Fruit fly (Drosophila melanogaster) whole organism, adult: Measurements from ENCODE around the gene ouib.

ENCODE experiments used
- CG11617 ChIP-seq: fragments of 200-800 bp; sonication (Bioruptor generic); optimal IDR thresholded peaks from 2 replicates; lab custom pipeline; 2017; ENCODE audit warnings: mild to moderate bottlenecking, missing biosample characterization, missing genetic modification reagents, missing genetic modification characterization
- CG12768 ChIP-seq: fragments of 200-800 bp; sonication (Bioruptor generic); optimal IDR thresholded peaks from 2 replicates; lab custom pipeline; 2017; ENCODE audit warnings: missing biosample characterization, missing genetic modification characterization, mild to moderate bottlenecking, moderate library complexity, missing genetic modification reagents
- CG14711 ChIP-seq: fragments of 200-800 bp; sonication (Bioruptor generic); optimal IDR thresholded peaks from 2 replicates; lab custom pipeline; 2018; ENCODE audit warnings: missing biosample characterization, mild to moderate bottlenecking, missing genetic modification characterization, moderate library complexity
- CG1620 ChIP-seq: fragments of 200-800 bp; sonication (Bioruptor generic); optimal IDR thresholded peaks from 2 replicates; lab custom pipeline; 2016; ENCODE audit warnings: missing biosample characterization, missing genetic modification characterization
- CG33017 ChIP-seq: fragments of 200-800 bp; sonication (Bioruptor generic); optimal IDR thresholded peaks from 2 replicates; lab custom pipeline; 2018; ENCODE audit warnings: missing biosample characterization, mild to moderate bottlenecking, missing genetic modification characterization, moderate library complexity
- CG5204 ChIP-seq: fragments of 200-800 bp; sonication (Bioruptor generic); optimal IDR thresholded peaks from 2 replicates; lab custom pipeline; 2016; ENCODE audit warnings: missing biosample characterization, missing genetic modification characterization
- CG7045 ChIP-seq: fragments of 200-800 bp; sonication (Bioruptor generic); optimal IDR thresholded peaks from 2 replicates; lab custom pipeline; 2017; ENCODE audit warnings: missing biosample characterization, mild to moderate bottlenecking, missing genetic modification characterization
- CG7101 ChIP-seq: fragments of 200-800 bp; sonication (Bioruptor generic); optimal IDR thresholded peaks from 2 replicates; lab custom pipeline; 2018; ENCODE audit warnings: missing biosample characterization, mild to moderate bottlenecking, missing genetic modification characterization, moderate library complexity
- Clk ChIP-seq: fragments of 200-800 bp; sonication (Bioruptor generic); optimal IDR thresholded peaks from 2 replicates; lab custom pipeline; 2017; ENCODE audit warnings: missing biosample characterization, missing genetic modification characterization
- Crg-1 ChIP-seq: fragments of 200-800 bp; sonication (Bioruptor generic); optimal IDR thresholded peaks from 2 replicates; lab custom pipeline; 2016; ENCODE audit warnings: missing biosample characterization, missing genetic modification characterization
- Hr96 ChIP-seq: fragments of 200-800 bp; sonication (Bioruptor generic); optimal IDR thresholded peaks from 2 replicates; lab custom pipeline; 2016; ENCODE audit warnings: missing biosample characterization, missing genetic modification characterization
- Mnt ChIP-seq: fragments of 200-800 bp; sonication (Bioruptor generic); optimal IDR thresholded peaks from 2 replicates; lab custom pipeline; 2016; ENCODE audit warnings: missing biosample characterization, mild to moderate bottlenecking, missing genetic modification characterization
- bab1 ChIP-seq: fragments of 200-800 bp; sonication (Bioruptor generic); optimal IDR thresholded peaks from 3 replicates; lab custom pipeline; 2019; ENCODE audit warnings: missing biosample characterization, mild to moderate bottlenecking, missing genetic modification characterization, moderate library complexity
- cic ChIP-seq: fragments of 200-800 bp; sonication (Bioruptor generic); optimal IDR thresholded peaks from 2 replicates; lab custom pipeline; 2017; ENCODE audit warnings: missing biosample characterization, mild to moderate bottlenecking, missing genetic modification characterization, moderate library complexity
- cnc ChIP-seq, 2 experiments: fragments of >200 bp; optimal IDR thresholded peaks; 2 replicates each; lab custom pipeline; 2017
- kay ChIP-seq: fragments of 200-800 bp; sonication (Bioruptor generic); peaks from one replicate; lab custom pipeline; 2016; ENCODE audit warnings: missing biosample characterization, missing genetic modification characterization, borderline replicate concordance
- ovo ChIP-seq: fragments of 200-800 bp; sonication (Bioruptor generic); optimal IDR thresholded peaks from 2 replicates; lab custom pipeline; 2016; ENCODE audit warnings: missing biosample characterization, missing genetic modification characterization
- pad ChIP-seq: fragments of 200-800 bp; sonication (Bioruptor generic); optimal IDR thresholded peaks from 3 replicates; lab custom pipeline; 2017; ENCODE audit warnings: missing biosample characterization, missing genetic modification characterization, mild to moderate bottlenecking, moderate library complexity, missing genetic modification reagents
- tj ChIP-seq: fragments of 200-800 bp; sonication (Bioruptor generic); optimal IDR thresholded peaks from 3 replicates; lab custom pipeline; 2017; ENCODE audit warnings: missing biosample characterization, mild to moderate bottlenecking, missing genetic modification characterization, moderate library complexity
- toe ChIP-seq: fragments of 200-800 bp; sonication (Bioruptor generic); optimal IDR thresholded peaks from 2 replicates; lab custom pipeline; 2016; ENCODE audit warnings: missing biosample characterization, missing genetic modification characterization

Gene ouib

DNA sequence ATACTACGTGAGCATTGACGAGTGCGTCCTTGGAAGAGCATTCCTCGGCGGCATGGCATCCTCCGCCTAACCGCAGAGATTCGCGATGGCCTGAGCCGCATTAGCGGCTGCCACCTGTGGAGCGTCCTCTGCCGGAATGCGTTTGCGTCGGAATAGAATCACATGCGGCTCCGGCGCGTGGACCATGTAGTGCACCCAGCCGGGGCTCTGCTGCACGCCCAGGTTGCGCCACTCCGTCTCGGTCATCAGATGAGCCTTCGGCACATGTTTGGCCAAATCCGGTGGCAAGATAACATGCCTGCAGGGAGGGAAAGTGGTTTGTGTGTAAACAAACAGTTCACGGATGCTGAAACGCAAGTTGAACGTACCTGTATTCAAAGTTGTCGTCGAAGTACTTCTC, 9.9 kb upstream of the ouib start:
- TF ChIP-seq CG1620 (GFP tag; lab: Kevin White, UChicago) (no peak), CG7045 (GFP tag; lab: Kevin White, UChicago) (no peak), toe (GFP tag; lab: Kevin White, UChicago) (no peak), CG33017 (tag; lab: Kevin White, UChicago) (no peak), CG5204 (GFP tag; lab: Kevin White, UChicago) (no peak), pad (GFP tag; lab: Kevin White, UChicago) (no peak)

DNA sequence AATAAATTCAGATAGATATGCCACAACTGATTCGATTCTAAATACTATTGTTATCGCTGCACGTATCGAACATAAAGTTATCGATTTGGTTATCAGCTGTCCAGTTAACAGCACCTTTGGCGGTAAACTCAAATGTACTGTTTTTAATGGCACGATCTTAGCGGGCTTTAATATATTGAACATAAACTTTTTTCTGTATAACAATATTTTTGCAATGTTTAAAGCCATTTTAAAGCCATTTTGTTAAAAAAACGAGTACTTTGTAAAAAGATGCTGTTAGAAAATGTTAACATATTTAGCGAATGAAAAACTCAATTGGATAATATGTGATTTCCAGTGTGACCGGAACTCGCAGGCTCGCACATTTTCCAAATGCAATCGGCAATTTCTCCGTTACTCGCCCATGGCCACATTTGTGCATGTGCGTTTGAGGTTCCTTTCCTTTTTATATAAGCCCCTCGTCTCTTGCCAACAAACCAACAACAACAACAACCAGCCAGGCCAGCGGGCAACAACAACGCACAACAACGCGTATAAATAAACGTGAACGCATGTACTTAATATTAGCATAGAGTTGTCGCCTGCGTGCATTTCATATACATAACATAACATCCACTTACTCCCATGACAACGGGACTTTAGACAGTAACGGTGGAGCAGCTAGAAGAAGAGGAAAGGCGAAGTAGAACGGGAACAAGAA, 9.3 kb upstream of the ouib start, which contains the start of gene TMEM216:
Gene TMEM216 (plus strand): TSS at position 393 of the 700 bp plus-strand sequence.
- TF ChIP-seq Crg-1 (GFP tag; lab: Kevin White, UChicago) (no peak), Mnt (GFP tag; lab: Kevin White, UChicago) (peak; percentile 95), ovo (peak; percentile 97), pad (GFP tag; lab: Kevin White, UChicago) (peak; percentile 63), CG14711 (tag; lab: Kevin White, UChicago) (peak; percentile 85), CG11617 (GFP tag; lab: Kevin White, UChicago) (no peak), toe (GFP tag; lab: Kevin White, UChicago) (no peak), CG33017 (tag; lab: Kevin White, UChicago) (peak; percentile 34)

DNA sequence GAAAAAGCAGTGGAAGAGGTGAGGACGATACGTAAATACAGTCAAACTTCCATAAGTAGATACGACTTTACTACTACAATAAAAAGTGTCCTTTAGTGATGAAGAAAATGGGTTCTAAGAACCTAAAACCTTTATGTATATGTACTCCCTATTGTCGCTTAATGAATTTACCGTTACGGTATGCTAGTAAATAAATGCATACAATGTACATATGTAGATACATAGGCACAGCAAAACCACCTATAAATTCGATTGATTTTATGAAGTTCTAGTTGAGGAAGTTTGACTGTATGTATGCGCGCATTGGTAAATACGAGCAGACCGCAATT, 8.8 kb upstream of the ouib start:
- TF ChIP-seq bab1 (GFP tag; lab: Kevin White, UChicago) (peak; percentile 12), kay (no peak)

DNA sequence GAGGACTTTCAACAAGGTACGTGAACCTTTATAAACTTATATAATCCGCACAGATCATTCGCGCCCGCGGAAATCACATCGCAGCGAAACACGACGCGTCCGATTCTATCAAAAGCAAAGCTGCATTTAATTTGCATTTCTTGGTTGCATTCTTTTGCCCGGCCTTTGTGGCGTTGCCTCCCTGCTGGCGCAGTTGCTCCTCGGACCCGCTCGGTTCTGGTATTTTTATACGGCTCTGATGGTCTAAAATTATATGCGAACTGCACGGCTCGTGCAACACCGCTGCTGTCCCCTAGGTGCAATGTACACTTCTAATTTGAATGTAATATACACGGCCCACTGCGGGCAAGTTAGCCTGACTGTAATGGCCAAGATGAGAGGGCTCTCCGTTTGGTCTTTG, 6.9 kb upstream of the ouib start, which contains the start of gene Cks85A:
Gene Cks85A (minus strand): TSS at position 101 of the 400 bp plus-strand sequence.
- TF ChIP-seq Hr96: peak; percentile 25
- TF ChIP-seq kay: peak; percentile 4
- peak; percentile 46 for TF ChIP-seq toe (GFP tag; lab: Kevin White, UChicago)
- TF ChIP-seq Crg-1 (GFP tag; lab: Kevin White, UChicago): no peak

DNA sequence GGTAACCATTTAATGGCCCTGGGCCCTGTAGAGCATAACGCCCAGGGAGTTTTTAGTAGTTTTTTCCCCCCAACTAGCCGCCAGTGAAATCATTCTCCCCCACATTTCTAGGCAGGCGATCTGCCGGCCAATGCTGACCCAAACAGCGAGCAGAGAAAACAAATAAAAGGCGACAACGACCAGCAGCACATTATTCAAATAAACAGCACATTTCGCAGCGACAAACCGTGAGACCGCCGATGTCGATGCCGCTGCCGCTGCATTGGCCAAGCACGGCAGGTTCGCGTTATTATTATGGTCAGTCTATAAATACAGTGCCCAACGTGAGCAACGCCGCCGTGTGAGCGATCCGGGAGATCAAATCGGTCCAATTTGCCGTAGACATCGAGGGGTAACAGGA, 6.4 kb upstream of the ouib start, which contains the start of gene CG11760:
Gene CG11760 (plus strand): TSS at position 301 of the 400 bp plus-strand sequence.
- TF ChIP-seq cnc (optimal IDR thresholded peaks at IDR 0.05; lab: Kevin White, UChicago) (no peak), bab1 (GFP tag; lab: Kevin White, UChicago) (no peak), CG1620 (GFP tag; lab: Kevin White, UChicago) (no peak), CG12768 (GFP tag; lab: Kevin White, UChicago) (no peak), cic (no peak), CG7045 (GFP tag; lab: Kevin White, UChicago) (no peak), Hr96 (no peak), Clk (GFP tag; lab: Kevin White, UChicago) (no peak), pad (GFP tag; lab: Kevin White, UChicago) (no peak), Mnt (GFP tag; lab: Kevin White, UChicago) (no peak), CG33017 (tag; lab: Kevin White, UChicago) (no peak), CG7101 (tag; lab: Kevin White, UChicago) (no peak), kay (no peak), CG14711 (tag; lab: Kevin White, UChicago) (no peak), CG5204 (GFP tag; lab: Kevin White, UChicago) (no peak), toe (GFP tag; lab: Kevin White, UChicago) (no peak), ovo (no peak), CG11617 (GFP tag; lab: Kevin White, UChicago) (no peak)

DNA sequence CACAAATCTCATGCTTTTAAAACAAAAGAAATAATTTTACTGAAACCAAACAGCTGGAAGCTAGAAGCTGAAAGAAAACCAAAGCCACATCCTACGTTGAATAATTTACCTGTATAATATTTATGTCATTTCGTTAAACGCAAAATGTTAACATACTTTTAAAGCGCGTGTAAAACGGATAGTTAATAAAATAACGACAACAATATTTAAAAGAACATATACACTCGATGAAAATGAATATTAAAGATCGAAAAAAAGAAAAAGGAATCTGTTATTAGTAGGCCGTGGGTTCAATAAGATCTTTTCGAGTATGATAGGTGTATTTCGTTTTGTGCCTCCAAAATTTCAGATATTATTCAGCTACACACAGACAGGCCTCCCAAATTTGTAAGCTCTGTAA, 4.2 kb upstream of the ouib start, which contains the start of gene CG8136:
Gene CG8136 (plus strand): TSS at position 301 of the 400 bp plus-strand sequence.
- TF ChIP-seq Clk (GFP tag; lab: Kevin White, UChicago) (no peak), kay (peak; percentile 47)

DNA sequence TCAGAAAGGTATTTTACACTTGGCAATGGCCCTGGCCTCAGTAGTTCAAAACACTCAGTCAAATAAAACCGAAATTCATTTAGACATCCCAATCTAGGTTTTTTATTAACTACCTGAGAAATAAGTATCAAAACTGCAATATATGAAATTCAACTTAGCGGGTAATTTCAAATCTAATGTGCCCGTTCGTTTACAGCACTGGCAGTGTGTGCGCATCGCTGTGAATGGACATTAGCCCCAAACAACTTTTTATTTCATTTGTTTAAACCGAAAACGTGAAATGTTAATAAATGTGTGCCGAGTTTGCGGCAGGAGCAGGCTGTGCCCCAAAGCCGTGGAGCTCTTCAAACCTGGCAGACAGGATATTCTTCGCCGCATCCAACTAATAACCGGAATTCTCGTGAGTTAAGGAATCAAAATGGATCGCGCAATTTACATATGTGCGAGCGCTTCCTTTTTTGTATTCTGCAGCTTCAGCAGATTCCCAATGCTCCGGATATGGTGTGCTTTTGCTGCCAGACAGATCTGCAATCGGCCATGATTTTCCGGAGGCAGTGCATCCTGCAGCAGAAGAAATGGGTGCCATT, 2.2 kb upstream of the ouib start, which contains the start of gene nom:
Gene nom (plus strand): TSS at position 213 of the 587 bp plus-strand sequence.
- no peak for TF ChIP-seq Mnt (GFP tag; lab: Kevin White, UChicago)
- TF ChIP-seq CG11617 (GFP tag; lab: Kevin White, UChicago): no peak
- TF ChIP-seq pad (GFP tag; lab: Kevin White, UChicago): no peak
- peak; percentile 58 for TF ChIP-seq tj (GFP tag; lab: Kevin White, UChicago)
- TF ChIP-seq ovo: no peak
- TF ChIP-seq toe (GFP tag; lab: Kevin White, UChicago): no peak
